Fruit fly (Drosophila melanogaster) whole organism, wandering third instar larva: Measurements from ENCODE around the gene SH3PX1.
A peak's percentile ranks its signal among the peaks of the same experiment; 100 is the strongest.

Experiments
- Abd-B ChIP-seq: fragments of >200 bp; optimal IDR thresholded peaks from 2 replicates; lab custom pipeline; 2017; ENCODE audit warnings: missing biosample characterization, missing genetic modification characterization
- Dif ChIP-seq: fragments of 200-275, 200-300 bp; sonication (Bioruptor generic); optimal IDR thresholded peaks from 2 replicates; lab custom pipeline; 2018; ENCODE audit warnings: missing biosample characterization, missing genetic modification characterization; ENCODE audit not compliant: partially characterized antibody
- OdsH ChIP-seq: fragments of 200-800 bp; sonication (Bioruptor generic); optimal IDR thresholded peaks from 2 replicates; lab custom pipeline; 2016; ENCODE audit warnings: missing biosample characterization, mild to moderate bottlenecking, missing genetic modification characterization
- brk ChIP-seq: fragments of 200-800 bp; sonication (Bioruptor generic); optimal IDR thresholded peaks from 2 replicates; lab custom pipeline; 2016; ENCODE audit warnings: missing biosample characterization, mild to moderate bottlenecking, missing genetic modification characterization
- dsf ChIP-seq: sonication (Bioruptor generic); optimal IDR thresholded peaks from 2 replicates; lab custom pipeline; 2016; ENCODE audit warnings: missing biosample characterization, missing genetic modification characterization, borderline replicate concordance
- ey ChIP-seq: fragments of 200-800 bp; sonication (Bioruptor generic); optimal IDR thresholded peaks from 2 replicates; lab custom pipeline; 2016; ENCODE audit warnings: missing biosample characterization, missing genetic modification characterization
- lola ChIP-seq: fragments of >200 bp; optimal IDR thresholded peaks from 2 replicates; lab custom pipeline; 2017; ENCODE audit warnings: missing biosample characterization, missing genetic modification characterization
- usp ChIP-seq: fragments of >200 bp; optimal IDR thresholded peaks from 2 replicates; lab custom pipeline; 2017; ENCODE audit warnings: missing biosample characterization, missing genetic modification characterization

DNA sequence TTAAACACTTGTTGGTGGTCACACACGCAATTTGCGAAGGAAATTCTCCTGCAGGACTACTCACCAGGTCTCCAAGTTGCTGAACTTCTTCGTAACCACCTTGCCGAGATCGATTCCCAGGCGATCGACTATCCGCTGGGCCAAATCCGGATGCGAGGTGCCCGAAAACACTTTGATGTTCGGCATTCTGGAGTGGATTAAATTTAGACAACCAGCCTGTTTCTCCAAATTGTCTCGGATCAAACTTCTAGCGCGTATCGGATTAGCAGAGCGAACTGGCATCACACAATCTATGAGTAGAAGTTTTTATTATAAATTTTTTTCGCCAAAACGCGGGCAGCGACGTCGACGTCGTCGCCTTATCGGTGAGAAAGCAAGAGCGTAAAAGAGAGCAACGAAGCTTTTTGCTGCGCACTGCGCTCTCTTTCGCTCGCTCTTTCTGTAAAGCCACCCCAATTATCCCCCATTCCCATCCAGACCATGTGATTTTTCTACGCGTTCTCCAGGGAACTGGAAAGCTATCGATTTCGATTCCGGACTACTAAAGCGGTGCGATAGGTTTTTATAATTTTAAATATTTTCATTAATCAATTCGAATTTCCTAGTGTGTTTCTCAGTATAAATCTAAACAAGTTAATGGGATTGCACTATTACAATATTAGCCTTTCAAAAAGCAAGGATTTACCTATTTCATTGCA, 19.3 kb downstream of the SH3PX1 start:
- no peak for TF ChIP-seq OdsH (GFP tag; lab: Kevin White, UChicago)
- no peak for TF ChIP-seq Abd-B
- TF ChIP-seq lola = no peak
- TF ChIP-seq dsf (GFP tag; lab: Kevin White, UChicago) = no peak
- no peak for TF ChIP-seq ey
- TF ChIP-seq usp = no peak
- TF ChIP-seq brk (GFP tag; lab: Kevin White, UChicago) = peak; percentile 62
- peak; percentile 94 for TF ChIP-seq Dif (GFP tag; lab: Kevin White, UChicago)
